Fruit fly (Drosophila melanogaster) whole organism, embryonic: Measurements from ENCODE around the gene pico.
A peak's percentile ranks its signal among the peaks of the same experiment; 100 is the strongest.

ENCODE experiments used
- BEAF-32 ChIP-seq: fragments of 200-800 bp; sonication (Bioruptor generic); optimal IDR thresholded peaks from 3 replicates; lab custom pipeline; 2017; ENCODE audit warnings: missing biosample characterization, missing genetic modification characterization, mild to moderate bottlenecking, moderate library complexity, missing genetic modification reagents
- CG10209 ChIP-seq: fragments of 200-800 bp; sonication (Bioruptor generic); optimal IDR thresholded peaks from 3 replicates; lab custom pipeline; 2017; ENCODE audit warnings: missing biosample characterization, mild to moderate bottlenecking, missing genetic modification characterization, missing genetic modification reagents
- CG1024 ChIP-seq: fragments of 200-800 bp; sonication (Bioruptor generic); IDR thresholded peaks from 2 replicates; pipeline ENCODE4 v1.3.6; 2022; ENCODE audit warnings: missing biosample characterization, missing genetic modification characterization
- CG10321 ChIP-seq: fragments of 200-800 bp; sonication (Bioruptor generic); IDR thresholded peaks from 2 replicates; pipeline ENCODE4 v1.3.6; 2022; ENCODE audit warnings: missing biosample characterization, missing genetic modification characterization
- CG10565 ChIP-seq: fragments of 200-800 bp; sonication (Bioruptor generic); optimal IDR thresholded peaks from 3 replicates; lab custom pipeline; 2016; ENCODE audit warnings: missing biosample characterization, mild to moderate bottlenecking, missing genetic modification characterization
- CG10979 ChIP-seq: fragments of 200-800 bp; sonication (Bioruptor generic); optimal IDR thresholded peaks from 2 replicates; lab custom pipeline; 2018; ENCODE audit warnings: missing biosample characterization, mild to moderate bottlenecking, missing genetic modification characterization, moderate library complexity
- CG11398 ChIP-seq: fragments of 200-800 bp; sonication (Bioruptor generic); optimal IDR thresholded peaks from 2 replicates; lab custom pipeline; 2016; ENCODE audit warnings: missing biosample characterization, missing genetic modification characterization
- CG11723 ChIP-seq: fragments of 200-800 bp; sonication (Bioruptor generic); optimal IDR thresholded peaks from 2 replicates; lab custom pipeline; 2017; ENCODE audit warnings: missing biosample characterization, mild to moderate bottlenecking, missing genetic modification characterization
- CG12942 ChIP-seq: fragments of 200-800 bp; sonication (Bioruptor generic); optimal IDR thresholded peaks from 3 replicates; lab custom pipeline; 2016; ENCODE audit warnings: missing biosample characterization, missing genetic modification characterization
- CG13296 ChIP-seq: fragments of 200-800 bp; sonication (Bioruptor generic); optimal IDR thresholded peaks from 3 replicates; lab custom pipeline; 2018; ENCODE audit warnings: missing biosample characterization, mild to moderate bottlenecking, missing genetic modification characterization
- CG13624 ChIP-seq: fragments of 200-800 bp; sonication (Bioruptor generic); optimal IDR thresholded peaks from 2 replicates; lab custom pipeline; 2016; ENCODE audit warnings: missing biosample characterization, missing genetic modification characterization
- CG14050 ChIP-seq: fragments of 200-800 bp; sonication (Bioruptor generic); IDR thresholded peaks from 3 replicates; pipeline ENCODE4 v1.3.6; 2022; ENCODE audit warnings: missing biosample characterization, missing genetic modification characterization
- CG16863 ChIP-seq: fragments of 200-800 bp; sonication (Bioruptor generic); optimal IDR thresholded peaks from 3 replicates; lab custom pipeline; 2016; ENCODE audit warnings: missing biosample characterization, missing genetic modification characterization
- CG17186 ChIP-seq: fragments of 200-800 bp; sonication (Bioruptor generic); optimal IDR thresholded peaks from 3 replicates; lab custom pipeline; 2017; ENCODE audit warnings: missing biosample characterization, missing genetic modification reagents, missing genetic modification characterization
- CG17802 ChIP-seq: fragments of 200-800 bp; sonication (Bioruptor generic); optimal IDR thresholded peaks from 2 replicates; lab custom pipeline; 2018; ENCODE audit warnings: missing biosample characterization, mild to moderate bottlenecking, missing genetic modification characterization, moderate library complexity
- CG1832 ChIP-seq: fragments of 200-800 bp; sonication (Bioruptor generic); optimal IDR thresholded peaks from 2 replicates; lab custom pipeline; 2017; ENCODE audit warnings: missing biosample characterization, mild to moderate bottlenecking, missing genetic modification characterization, inconsistent platforms
- CG2199 ChIP-seq: fragments of 200-800 bp; sonication (Bioruptor generic); IDR thresholded peaks from 3 replicates; pipeline ENCODE4 v1.3.6; 2022; ENCODE audit warnings: missing biosample characterization, missing genetic modification characterization
- CG2678 ChIP-seq: fragments of 200-800 bp; sonication (Bioruptor generic); optimal IDR thresholded peaks from 3 replicates; lab custom pipeline; 2019; ENCODE audit warnings: missing biosample characterization, mild to moderate bottlenecking, missing genetic modification characterization, moderate library complexity
- CG2875 ChIP-seq: fragments of 200-800 bp; sonication (Bioruptor generic); optimal IDR thresholded peaks from 2 replicates; lab custom pipeline; 2017; ENCODE audit warnings: missing biosample characterization, mild to moderate bottlenecking, missing genetic modification characterization, missing genetic modification reagents
- CG42726 ChIP-seq: fragments of 200-800 bp; sonication (Bioruptor generic); IDR thresholded peaks from 2 replicates; pipeline ENCODE4 v1.3.6; 2022; ENCODE audit warnings: missing biosample characterization, missing genetic modification characterization; ENCODE audit not compliant: partially characterized antibody
- CG4328 ChIP-seq: fragments of 200-800 bp; sonication (Bioruptor generic); optimal IDR thresholded peaks from 3 replicates; lab custom pipeline; 2017; ENCODE audit warnings: missing biosample characterization, missing genetic modification reagents, missing genetic modification characterization
- CG6654 ChIP-seq: fragments of 200-800 bp; sonication (Bioruptor generic); optimal IDR thresholded peaks from 2 replicates; lab custom pipeline; 2017; ENCODE audit warnings: missing biosample characterization, mild to moderate bottlenecking, missing genetic modification characterization
- CG6791 ChIP-seq: fragments of 200-800 bp; sonication (Bioruptor generic); IDR thresholded peaks from 3 replicates; pipeline ENCODE4 v1.3.6; 2022; ENCODE audit warnings: missing biosample characterization, missing genetic modification characterization; ENCODE audit not compliant: partially characterized antibody
- CG7786 ChIP-seq: fragments of 200-800 bp; sonication (Bioruptor generic); optimal IDR thresholded peaks from 2 replicates; lab custom pipeline; 2016; ENCODE audit warnings: missing biosample characterization, missing genetic modification characterization
- CG8290 ChIP-seq, 3 experiments: fragments of 200-800 bp; sonication (Bioruptor generic); optimal IDR thresholded peaks; 2 replicates each; lab custom pipeline; 2016 to 2019; ENCODE audit warnings: missing biosample characterization in 3 of 3, missing genetic modification characterization in 3 of 3, mild to moderate bottlenecking in 2 of 3, moderate library complexity in 1 of 3
- Ets97D ChIP-seq: fragments of 200-800 bp; sonication (Bioruptor generic); optimal IDR thresholded peaks from 3 replicates; lab custom pipeline; 2016; ENCODE audit warnings: missing biosample characterization, missing genetic modification characterization
- Fer2 ChIP-seq: fragments of 200-800 bp; sonication (Bioruptor generic); optimal IDR thresholded peaks from 2 replicates; lab custom pipeline; 2018; ENCODE audit warnings: missing biosample characterization, mild to moderate bottlenecking, missing genetic modification characterization, moderate library complexity
- HHEX ChIP-seq: fragments of 200-800 bp; sonication (Bioruptor generic); optimal IDR thresholded peaks from 3 replicates; lab custom pipeline; 2017; ENCODE audit warnings: missing biosample characterization, mild to moderate bottlenecking, missing genetic modification characterization, missing genetic modification reagents
- HLH3B ChIP-seq: fragments of 200-800 bp; sonication (Bioruptor generic); IDR thresholded peaks from 2 replicates; pipeline ENCODE4 v1.3.6; 2022; ENCODE audit warnings: missing biosample characterization, missing genetic modification characterization
- HLHmδ ChIP-seq: fragments of 200-800 bp; sonication (Bioruptor generic); optimal IDR thresholded peaks from 2 replicates; lab custom pipeline; 2018; ENCODE audit warnings: missing biosample characterization, mild to moderate bottlenecking, missing genetic modification characterization, moderate library complexity
- Hmx ChIP-seq: fragments of 200-800 bp; sonication (Bioruptor generic); optimal IDR thresholded peaks from 2 replicates; lab custom pipeline; 2016; ENCODE audit warnings: missing biosample characterization, missing genetic modification characterization
- Hsf ChIP-seq: fragments of 200-800 bp; sonication (Bioruptor generic); optimal IDR thresholded peaks from 3 replicates; lab custom pipeline; 2016; ENCODE audit warnings: missing biosample characterization, missing genetic modification characterization
- NC2α ChIP-seq: fragments of 200-800 bp; sonication (Bioruptor generic); optimal IDR thresholded peaks from 2 replicates; lab custom pipeline; 2016; ENCODE audit warnings: missing biosample characterization, missing genetic modification characterization
- Nf-YC ChIP-seq: fragments of 200-800 bp; optimal IDR thresholded peaks from 3 replicates; lab custom pipeline; 2019; ENCODE audit warnings: missing biosample characterization, mild to moderate bottlenecking, missing genetic modification characterization, moderate library complexity
- Tbp ChIP-seq: fragments of >200 bp; optimal IDR thresholded peaks from 2 replicates; lab custom pipeline; 2018; ENCODE audit warnings: missing biosample characterization, missing genetic modification characterization
- ab ChIP-seq: fragments of 200-800 bp; sonication (Bioruptor generic); optimal IDR thresholded peaks from 2 replicates; lab custom pipeline; 2016; ENCODE audit warnings: missing biosample characterization, missing genetic modification characterization
- bowl ChIP-seq: fragments of 200-800 bp; sonication (Bioruptor generic); IDR thresholded peaks from 2 replicates; pipeline ENCODE4 v1.3.6; 2022; ENCODE audit warnings: missing biosample characterization, missing genetic modification characterization
- eve ChIP-seq, 2 experiments: fragments of >200 bp; optimal IDR thresholded peaks; 2 replicates each; lab custom pipeline; 2017; ENCODE audit warnings: missing biosample characterization in 2 of 2, missing genetic modification characterization in 2 of 2
- exex ChIP-seq: fragments of 200-800 bp; sonication (Bioruptor generic); optimal IDR thresholded peaks from 4 replicates; lab custom pipeline; 2018; ENCODE audit warnings: missing biosample characterization, mild to moderate bottlenecking, missing genetic modification characterization, moderate library complexity
- fd64A ChIP-seq: fragments of 200-800 bp; sonication (Bioruptor generic); optimal IDR thresholded peaks from 3 replicates; lab custom pipeline; 2018; ENCODE audit warnings: missing biosample characterization, mild to moderate bottlenecking, missing genetic modification characterization
- hkb ChIP-seq, 2 experiments: fragments of 200-800 bp in 1 of 2; fragments of >200 bp in 1 of 2; sonication (Bioruptor generic) in 1 of 2; IDR thresholded peaks in 1 of 2; optimal IDR thresholded peaks in 1 of 2; 2 replicates each; pipeline versions ENCODE4 v1.3.6 to Lab custom; 2017 to 2022; ENCODE audit warnings: missing biosample characterization in 1 of 2, missing genetic modification characterization in 1 of 2
- lmd ChIP-seq: fragments of 200-800 bp; sonication (Bioruptor generic); IDR thresholded peaks from 2 replicates; pipeline ENCODE4 v1.3.6; 2022; ENCODE audit warnings: missing biosample characterization, missing genetic modification characterization
- mld ChIP-seq: fragments of 200-800 bp; sonication (Bioruptor generic); IDR thresholded peaks from 3 replicates; pipeline ENCODE4 v1.3.6; 2022; ENCODE audit warnings: missing biosample characterization, missing genetic modification characterization; ENCODE audit not compliant: partially characterized antibody
- sc ChIP-seq, 3 experiments: fragments of >200 bp in 2 of 3; fragments of 200-800 bp in 1 of 3; sonication (Bioruptor generic) in 1 of 3; optimal IDR thresholded peaks; 2 replicates in 2 of 3; 3 replicates in 1 of 3; lab custom pipeline; 2017; ENCODE audit warnings: mild to moderate bottlenecking in 1 of 3, missing biosample characterization in 1 of 3, missing genetic modification characterization in 1 of 3, missing genetic modification reagents in 1 of 3
- slbo ChIP-seq: fragments of 200-800 bp; sonication (Bioruptor generic); IDR thresholded peaks from 2 replicates; pipeline ENCODE4 v1.3.6; 2022; ENCODE audit warnings: missing biosample characterization, missing genetic modification characterization
- tll ChIP-seq, 2 experiments: fragments of 200-800 bp in 1 of 2; fragments of >200 bp in 1 of 2; sonication (Bioruptor generic) in 1 of 2; optimal IDR thresholded peaks; 2 replicates each; lab custom pipeline; 2017 to 2019; ENCODE audit warnings: missing biosample characterization in 2 of 2, missing genetic modification characterization in 2 of 2, mild to moderate bottlenecking in 1 of 2, moderate library complexity in 1 of 2
- ttk ChIP-seq: fragments of 200-800 bp; sonication (Bioruptor generic); IDR thresholded peaks from 2 replicates; pipeline ENCODE4 v2.1.2; 2022; ENCODE audit warnings: missing biosample characterization, missing genetic modification characterization
- usp ChIP-seq: fragments of >200 bp; optimal IDR thresholded peaks from 2 replicates; lab custom pipeline; 2017; ENCODE audit warnings: missing biosample characterization, missing genetic modification characterization
- yki ChIP-seq: fragments of >200 bp; optimal IDR thresholded peaks from 3 replicates; lab custom pipeline; 2018

pico gene

dm6 chrX:19876836-19877468 lies 25.1 kb upstream of the pico start (continued):
- TF ChIP-seq CG11398 (GFP tag; lab: Kevin White, UChicago) = no peak
- no peak for TF ChIP-seq usp (GFP tag; lab: Kevin White, UChicago)
- no peak for TF ChIP-seq Nf-YC
- no peak for TF ChIP-seq yki (lab: Kevin White, UChicago)
- TF ChIP-seq CG10209 (GFP tag; lab: Kevin White, UChicago) = no peak
- TF ChIP-seq Ets97D (GFP tag; lab: Kevin White, UChicago) = no peak
- TF ChIP-seq BEAF-32 (GFP tag; lab: Kevin White, UChicago) = no peak
- TF ChIP-seq exex (tag; lab: Kevin White, UChicago) = no peak
- TF ChIP-seq bowl (GFP tag; lab: Robert Waterston, UW) = no peak
- 0 out of 2 replicates have a peak, but pooled peaks have one; percentile 10 for TF ChIP-seq lmd (GFP tag; lab: Robert Waterston, UW)
- peak; percentile 47 for TF ChIP-seq CG2678 (tag; lab: Kevin White, UChicago)
- peak; percentile 28 for TF ChIP-seq Hsf (GFP tag; lab: Kevin White, UChicago)
- no peak for TF ChIP-seq NC2α
- no peak for TF ChIP-seq HLHmδ (GFP tag; lab: Kevin White, UChicago)
- no peak for TF ChIP-seq eve (GFP tag; optimal IDR thresholded peaks at IDR 0.05; lab: Kevin White, UChicago)
- no peak for TF ChIP-seq CG11723
- TF ChIP-seq CG14050 (GFP tag; lab: Robert Waterston, UW) = no peak
- TF ChIP-seq CG2875 (GFP tag; lab: Kevin White, UChicago) = peak; percentile 1
- no peak for TF ChIP-seq HHEX
- no peak for TF ChIP-seq ab (GFP tag; lab: Kevin White, UChicago)
- TF ChIP-seq tll (GFP tag; optimal IDR thresholded peaks at IDR 0.05; lab: Kevin White, UChicago) = no peak
- TF ChIP-seq Tbp (GFP tag; lab: Kevin White, UChicago) = no peak
- TF ChIP-seq mld = no peak
- TF ChIP-seq CG4328 (GFP tag; lab: Kevin White, UChicago) = no peak
- TF ChIP-seq slbo (GFP tag; lab: Robert Waterston, UW) = no peak
- no peak for TF ChIP-seq CG13296 (GFP tag; lab: Kevin White, UChicago)
- TF ChIP-seq CG8290 (GFP tag; optimal IDR thresholded peaks at IDR 0.05; lab: Kevin White, UChicago) = no peak
- no peak for TF ChIP-seq CG8290 (tag; optimal IDR thresholded peaks at IDR 0.05; lab: Kevin White, UChicago)
- TF ChIP-seq Fer2 (tag; lab: Kevin White, UChicago) = no peak
- no peak for TF ChIP-seq CG10565 (GFP tag; lab: Kevin White, UChicago)
- no peak for TF ChIP-seq CG1832 (GFP tag; lab: Kevin White, UChicago)
- no peak for TF ChIP-seq CG16863 (GFP tag; lab: Kevin White, UChicago)
- no peak for TF ChIP-seq ttk
- TF ChIP-seq CG2199 = no peak
- TF ChIP-seq CG12942 = no peak
- no peak for TF ChIP-seq CG1024
- TF ChIP-seq CG10979 = peak; percentile 53
- TF ChIP-seq CG42726 (GFP tag; lab: Robert Waterston, UW) = no peak
- TF ChIP-seq CG13624 (GFP tag; lab: Kevin White, UChicago) = no peak
- TF ChIP-seq CG17802 = no peak
- TF ChIP-seq fd64A = no peak
- TF ChIP-seq HLH3B (GFP tag; lab: Robert Waterston, UW) = no peak
- TF ChIP-seq CG6654 (GFP tag; lab: Kevin White, UChicago) = no peak
- no peak for TF ChIP-seq sc (optimal IDR thresholded peaks at IDR 0.05; lab: Kevin White, UChicago)
- TF ChIP-seq sc (GFP tag; optimal IDR thresholded peaks at IDR 0.05; lab: Kevin White, UChicago) = peak; percentile 20
- no peak for TF ChIP-seq CG6791 (GFP tag; lab: Robert Waterston, UW)
- no peak for TF ChIP-seq CG17186
- no peak for TF ChIP-seq CG10321
- no peak for TF ChIP-seq Hmx (GFP tag; lab: Kevin White, UChicago)
- TF ChIP-seq hkb (optimal IDR thresholded peaks at IDR 0.05; lab: Kevin White, UChicago) = no peak
- no peak for TF ChIP-seq hkb (GFP tag; IDR thresholded peaks at IDR 0.05; lab: Robert Waterston, UW)
- no peak for TF ChIP-seq CG7786 (GFP tag; lab: Kevin White, UChicago)
